Worm (Caenorhabditis elegans) whole organism, late embryonic: Measurements from ENCODE around the gene C01B9.4.

Experiments used
- C08G9.2 ChIP-seq: sonication (generic microtip); optimal IDR thresholded peaks from 2 replicates; lab custom pipeline; 2016; ENCODE audit warnings: mild to moderate bottlenecking, missing genetic modification characterization, moderate library complexity, missing compliant biosample characterization
- C38D4.7 ChIP-seq: fragments of 200-800 bp; sonication (Bioruptor generic); optimal IDR thresholded peaks from 2 replicates; lab custom pipeline; 2018; ENCODE audit warnings: mild to moderate bottlenecking, missing genetic modification characterization, moderate library complexity, missing compliant biosample characterization
- F13H6.1 ChIP-seq: sonication (generic microtip); optimal IDR thresholded peaks from 2 replicates; lab custom pipeline; 2016; ENCODE audit warnings: missing genetic modification characterization, missing compliant biosample characterization
- K02D7.2 ChIP-seq: sonication (generic microtip); optimal IDR thresholded peaks from 2 replicates; lab custom pipeline; 2017; ENCODE audit warnings: mild to moderate bottlenecking, missing genetic modification characterization, missing compliant biosample characterization
- K09A11.1 ChIP-seq: sonication (generic microtip); optimal IDR thresholded peaks from 2 replicates; lab custom pipeline; 2017; ENCODE audit warnings: antibody characterized with exemption, mild to moderate bottlenecking, missing genetic modification characterization, missing compliant biosample characterization; ENCODE audit not compliant: insufficient read depth
- ceh-14 ChIP-seq: sonication (generic microtip); optimal IDR thresholded peaks from 2 replicates; lab custom pipeline; 2016; ENCODE audit warnings: missing genotype, missing genetic modification characterization, missing compliant biosample characterization
- ceh-24 ChIP-seq: sonication (generic microtip); optimal IDR thresholded peaks from 2 replicates; lab custom pipeline; 2016; ENCODE audit warnings: mild to moderate bottlenecking, missing genetic modification characterization, missing compliant biosample characterization
- ceh-30 ChIP-seq: fragments of 150-350 bp; optimal IDR thresholded peaks from 2 replicates; lab custom pipeline; 2014; ENCODE audit warnings: missing biosample characterization, missing genetic modification characterization
- ceh-31 ChIP-seq: sonication (generic microtip); optimal IDR thresholded peaks from 2 replicates; lab custom pipeline; 2016; ENCODE audit warnings: missing genetic modification characterization, missing compliant biosample characterization
- ceh-6 ChIP-seq: fragments of 200-800 bp; sonication (Bioruptor generic); optimal IDR thresholded peaks from 2 replicates; lab custom pipeline; 2018; ENCODE audit warnings: mild to moderate bottlenecking, missing genetic modification characterization, missing compliant biosample characterization
- ceh-9 ChIP-seq: sonication (generic microtip); optimal IDR thresholded peaks from 2 replicates; lab custom pipeline; 2016; ENCODE audit warnings: mild to moderate bottlenecking, missing genetic modification characterization, inconsistent platforms, missing compliant biosample characterization
- dmd-4 ChIP-seq: sonication (generic microtip); optimal IDR thresholded peaks from 2 replicates; lab custom pipeline; 2016; ENCODE audit warnings: borderline replicate concordance, missing genetic modification characterization, missing compliant biosample characterization
- elt-4 ChIP-seq: sonication (generic microtip); optimal IDR thresholded peaks from 2 replicates; lab custom pipeline; 2016; ENCODE audit warnings: missing genetic modification characterization, missing compliant biosample characterization
- eyg-1 ChIP-seq: sonication (generic microtip); optimal IDR thresholded peaks from 2 replicates; lab custom pipeline; 2016; ENCODE audit warnings: missing genotype, missing genetic modification characterization, missing compliant biosample characterization
- gmeb-2 ChIP-seq: sonication (generic microtip); optimal IDR thresholded peaks from 2 replicates; lab custom pipeline; 2016; ENCODE audit warnings: missing genetic modification characterization, inconsistent platforms, missing compliant biosample characterization
- hlh-13 ChIP-seq: fragments of 200-800 bp; sonication (Bioruptor generic); optimal IDR thresholded peaks from 2 replicates; lab custom pipeline; 2018; ENCODE audit warnings: mild to moderate bottlenecking, missing genetic modification characterization, missing compliant biosample characterization
- hlh-15 ChIP-seq: sonication (generic microtip); optimal IDR thresholded peaks from 2 replicates; lab custom pipeline; 2016; ENCODE audit warnings: missing genetic modification characterization, missing compliant biosample characterization
- hlh-8 ChIP-seq: sonication (generic microtip); optimal IDR thresholded peaks from 2 replicates; lab custom pipeline; 2016; ENCODE audit warnings: missing genotype, missing genetic modification characterization, missing compliant biosample characterization
- lim-6 ChIP-seq: sonication (generic microtip); optimal IDR thresholded peaks from 2 replicates; lab custom pipeline; 2016; ENCODE audit warnings: missing genetic modification characterization, missing compliant biosample characterization
- madf-2 ChIP-seq: sonication (generic microtip); optimal IDR thresholded peaks from 2 replicates; lab custom pipeline; 2017; ENCODE audit warnings: missing genetic modification characterization, missing compliant biosample characterization
- odd-2 ChIP-seq: sonication (generic microtip); optimal IDR thresholded peaks from 2 replicates; lab custom pipeline; 2017; ENCODE audit warnings: antibody characterized with exemption, mild to moderate bottlenecking, missing genetic modification characterization, missing compliant biosample characterization
- pat-9 ChIP-seq: fragments of 200-800 bp; sonication (Bioruptor generic); optimal IDR thresholded peaks from 2 replicates; lab custom pipeline; 2018; ENCODE audit warnings: mild to moderate bottlenecking, missing genetic modification characterization, moderate library complexity, missing compliant biosample characterization
- pqm-1 ChIP-seq: sonication (generic microtip); optimal IDR thresholded peaks from 2 replicates; lab custom pipeline; 2016; ENCODE audit warnings: missing genetic modification characterization, missing compliant biosample characterization
- ref-2 ChIP-seq: sonication (generic microtip); optimal IDR thresholded peaks from 2 replicates; lab custom pipeline; 2016; ENCODE audit warnings: missing genetic modification characterization, missing compliant biosample characterization
- rnt-1 ChIP-seq: sonication (generic microtip); optimal IDR thresholded peaks from 2 replicates; lab custom pipeline; 2016; ENCODE audit warnings: missing genetic modification characterization, missing compliant biosample characterization
- syd-9 ChIP-seq: sonication (generic microtip); optimal IDR thresholded peaks from 2 replicates; lab custom pipeline; 2016; ENCODE audit warnings: mild to moderate bottlenecking, missing genetic modification characterization, moderate library complexity, missing compliant biosample characterization
- tbx-2 ChIP-seq: sonication (generic microtip); optimal IDR thresholded peaks from 2 replicates; lab custom pipeline; 2016; ENCODE audit warnings: missing genetic modification characterization, missing compliant biosample characterization
- tbx-7 ChIP-seq: sonication (generic microtip); optimal IDR thresholded peaks from 2 replicates; lab custom pipeline; 2016; ENCODE audit warnings: missing genotype, missing genetic modification characterization, missing compliant biosample characterization
- ttx-3 ChIP-seq: sonication (generic microtip); optimal IDR thresholded peaks from 2 replicates; lab custom pipeline; 2016; ENCODE audit warnings: missing genetic modification reagents, missing genetic modification characterization, missing compliant biosample characterization
- unc-3 ChIP-seq, 2 experiments: fragments of 200-800 bp in 1 of 2; sonication (Bioruptor generic) in 1 of 2; sonication (generic microtip) in 1 of 2; conservative IDR thresholded peaks in 1 of 2; optimal IDR thresholded peaks in 1 of 2; 2 replicates each; pipeline versions ENCODE4 v1.3.6 to Lab custom; 2016 to 2022; ENCODE audit warnings: missing compliant biosample characterization in 2 of 2, missing genetic modification characterization in 2 of 2, missing genetic modification reagents in 1 of 2
- unc-42 ChIP-seq: sonication (generic microtip); optimal IDR thresholded peaks from 2 replicates; lab custom pipeline; 2016; ENCODE audit warnings: missing genotype, missing genetic modification characterization, missing compliant biosample characterization
- unc-55 ChIP-seq: sonication (generic microtip); optimal IDR thresholded peaks from 2 replicates; lab custom pipeline; 2017; ENCODE audit warnings: missing biosample characterization, missing genetic modification reagents, missing genetic modification characterization
- zip-5 ChIP-seq: sonication (generic microtip); optimal IDR thresholded peaks from 2 replicates; lab custom pipeline; 2016; ENCODE audit warnings: missing genetic modification characterization, missing compliant biosample characterization

The C01B9.4 gene

DNA sequence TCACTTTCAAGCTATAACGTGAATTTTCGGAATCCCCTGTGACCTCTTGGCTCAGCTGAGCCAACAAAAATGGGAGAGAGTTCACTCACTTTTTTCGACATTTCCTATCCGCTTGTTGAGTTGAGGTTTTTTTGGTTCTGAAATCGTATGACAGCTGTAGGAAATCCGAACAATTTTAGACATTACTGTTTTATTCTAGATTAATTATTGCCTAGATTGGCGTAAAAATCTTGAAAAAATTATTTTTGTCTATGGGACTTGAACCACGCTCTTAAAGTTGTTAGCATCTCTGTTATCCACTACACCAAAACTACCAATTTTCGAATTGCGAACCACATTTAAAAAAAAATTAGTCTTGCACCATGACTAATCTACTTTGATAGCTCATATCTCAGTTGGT is at the start of gene C01B9.4:
C01B9.4 (minus strand) TSS at position 101 of the 400 bp plus-strand sequence.
- TF ChIP-seq ceh-30 (tag; lab: Kevin White, UChicago), result no peak
- no peak for TF ChIP-seq ceh-31 (tag; lab: Kevin White, UChicago)
- TF ChIP-seq dmd-4 (tag; lab: Kevin White, UChicago), result no peak
- TF ChIP-seq madf-2, result no peak
- no peak for TF ChIP-seq unc-42
- TF ChIP-seq unc-55 (GFP tag; lab: Kevin White, UChicago), result no peak
- TF ChIP-seq hlh-15 (tag; lab: Kevin White, UChicago), result no peak
- no peak for TF ChIP-seq pat-9 (tag; lab: Kevin White, UChicago)
- no peak for TF ChIP-seq pqm-1 (tag; lab: Kevin White, UChicago)
- TF ChIP-seq ceh-6, result no peak
- TF ChIP-seq C08G9.2, result no peak

- TF ChIP-seq eyg-1, result no peak
- TF ChIP-seq gmeb-2 (tag; lab: Kevin White, UChicago), result no peak
- TF ChIP-seq madf-2, result no peak
- TF ChIP-seq unc-3 (GFP tag; conservative IDR thresholded peaks at IDR 0.05; lab: Robert Waterston, UW), result no peak
- no peak for TF ChIP-seq unc-3 (tag; optimal IDR thresholded peaks at IDR 0.05; lab: Kevin White, UChicago)
- TF ChIP-seq unc-55 (GFP tag; lab: Kevin White, UChicago), result no peak
- no peak for TF ChIP-seq rnt-1 (tag; lab: Kevin White, UChicago)
- no peak for TF ChIP-seq lim-6
- no peak for TF ChIP-seq ref-2 (tag; lab: Kevin White, UChicago)
These were observed 49.7 kb upstream of the C01B9.4 start, which contains the start of gene F08G2.5 for ce11 chrII:13833505-13833904. TSS of gene F08G2.5 (minus strand) at chrII:13833631.

DNA sequence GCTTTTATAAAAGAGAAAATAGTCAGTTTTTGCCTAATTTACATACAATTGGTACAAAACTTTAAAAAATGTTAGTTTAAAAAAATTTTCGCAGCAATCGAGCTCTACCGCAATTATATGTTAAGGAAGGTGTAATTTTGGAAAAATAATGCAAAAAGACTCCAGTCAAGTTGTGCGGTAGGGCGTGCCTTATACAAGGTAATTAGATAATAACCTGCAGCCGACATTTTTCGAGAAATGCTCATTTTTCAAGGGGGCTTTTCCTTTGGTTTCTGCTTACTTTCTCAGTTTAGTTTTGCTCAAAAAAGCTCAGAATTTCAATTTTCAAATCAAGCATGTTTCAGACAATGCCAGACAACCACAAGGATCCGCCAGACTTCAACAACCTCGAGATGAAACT is 46.5 kb upstream of the C01B9.4 start, which contains the start of gene F08G2.4:
F08G2.4 (plus strand) TSS at position 348 of the 400 bp plus-strand sequence.
- no peak for TF ChIP-seq zip-5
- no peak for TF ChIP-seq ceh-24 (tag; lab: Kevin White, UChicago)
- TF ChIP-seq tbx-7 (tag; lab: Kevin White, UChicago), result no peak
- no peak for TF ChIP-seq elt-4 (tag; lab: Kevin White, UChicago)
- TF ChIP-seq odd-2 (tag; lab: Kevin White, UChicago), result no peak
- TF ChIP-seq pqm-1 (tag; lab: Kevin White, UChicago), result no peak
- no peak for TF ChIP-seq hlh-13 (GFP tag; lab: Kevin White, UChicago)
- TF ChIP-seq dmd-4 (tag; lab: Kevin White, UChicago), result no peak
- TF ChIP-seq ttx-3 (tag; lab: Kevin White, UChicago), result no peak
- no peak for TF ChIP-seq C38D4.7
- no peak for TF ChIP-seq ceh-14 (tag; lab: Kevin White, UChicago)
- no peak for TF ChIP-seq syd-9 (tag; lab: Kevin White, UChicago)
- TF ChIP-seq hlh-8 (tag; lab: Kevin White, UChicago), result no peak
- TF ChIP-seq ceh-9 (tag; lab: Kevin White, UChicago), result no peak
- no peak for TF ChIP-seq K09A11.1 (tag; lab: Kevin White, UChicago)
- no peak for TF ChIP-seq madf-2

ce11 chrII:13829123-13829996 is 45.6 kb upstream of the C01B9.4 start:
- TF ChIP-seq unc-42 (peak; percentile 1), ref-2 (tag; lab: Kevin White, UChicago) (peak; percentile 42), unc-55 (GFP tag; lab: Kevin White, UChicago) (peak; percentile 38), tbx-2 (peak; percentile 21)

ce11 chrII:13828597-13828996 is 44.8 kb upstream of the C01B9.4 start, which contains the start of gene his-42:
TSS of gene his-42 (minus strand) at chrII:13828697.
- TF ChIP-seq K02D7.2, result no peak
- TF ChIP-seq F13H6.1, result no peak
